Worm (Caenorhabditis elegans) whole organism, L4/young adult: Measurements from ENCODE around the gene copd-1.

Source experiments
- W03F9.2 ChIP-seq: fragments of 150-350 bp; optimal IDR thresholded peaks from 2 replicates; lab custom pipeline; 2014; ENCODE audit warnings: missing biosample characterization, missing genetic modification characterization
- dao-5 ChIP-seq: sonication (generic microtip); optimal IDR thresholded peaks from 2 replicates; lab custom pipeline; 2016; ENCODE audit warnings: missing genotype, missing genetic modification characterization, moderate library complexity, missing compliant biosample characterization
- him-1 ChIP-seq: sonication (generic microtip); optimal IDR thresholded peaks from 2 replicates; lab custom pipeline; 2016; ENCODE audit warnings: missing genotype, missing genetic modification reagents, missing genetic modification characterization, missing compliant biosample characterization

- TF ChIP-seq dao-5 (tag; lab: Kevin White, UChicago) (no peak), W03F9.2 (tag; lab: Kevin White, UChicago) (no peak), him-1 (tag; lab: Kevin White, UChicago) (no peak)
These were observed 4.8 kb downstream of the copd-1 start, which contains the start of gene C13B9.2 for ce11 chrIII:6619952-6620351.
